Fruit fly (Drosophila melanogaster): ENCODE data around the gene Hipk.

Gene Hipk

DNA sequence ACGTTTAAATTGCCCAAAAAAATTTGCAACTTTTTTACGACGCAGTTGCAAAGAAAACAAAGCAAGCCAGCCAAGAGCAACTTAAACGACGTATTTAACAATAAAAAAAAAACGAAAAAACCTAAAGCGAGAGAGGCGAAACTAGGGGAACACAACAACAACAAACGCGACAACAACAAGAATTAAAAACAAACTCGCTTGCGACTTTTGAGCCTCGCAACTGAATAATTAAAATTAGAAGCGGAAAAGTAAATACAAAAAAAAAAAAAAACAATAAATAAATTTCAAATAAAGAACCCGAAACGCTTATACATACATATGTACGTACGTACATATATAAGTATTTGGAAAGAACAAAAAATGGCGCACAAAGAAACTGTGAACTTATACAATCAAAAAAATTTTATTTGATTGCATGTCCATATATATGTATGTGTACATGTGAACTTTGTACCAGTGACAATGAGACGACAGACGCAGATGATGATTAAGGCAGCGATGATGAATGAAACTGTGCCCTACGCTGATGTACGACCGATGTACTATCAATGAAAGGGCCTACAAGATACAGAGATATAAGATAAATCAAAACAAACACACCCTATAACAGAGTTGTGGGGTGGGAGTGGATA lies 85.9 kb downstream of the Hipk start:
- TF ChIP-seq CG6254 (GFP tag; optimal IDR thresholded peaks at IDR 0.05) (no peak), Pdp1 (GFP tag; optimal IDR thresholded peaks at IDR 0.05) (peak in 1 of 2 experiments; percentile 84), slp2 (GFP tag; optimal IDR thresholded peaks at IDR 0.05) (no peak), HLH54F (GFP tag; optimal IDR thresholded peaks at IDR 0.05) (no peak), HmgZ (tag; optimal IDR thresholded peaks at IDR 0.05) (no peak), CG17802 (tag; optimal IDR thresholded peaks at IDR 0.05) (no peak), CG16815 (GFP tag; optimal IDR thresholded peaks at IDR 0.05) (no peak), CTCF (GFP tag; optimal IDR thresholded peaks at IDR 0.05) (no peak), al (GFP tag; IDR thresholded peaks at IDR 0.05) (no peak), CG10321 (GFP tag; IDR thresholded peaks at IDR 0.05) (no peak), lov (optimal IDR thresholded peaks at IDR 0.05) (no peak), lov (GFP tag; IDR thresholded peaks at IDR 0.05) (no peak), CG31224 (GFP tag; IDR thresholded peaks at IDR 0.05) (no peak), Sox102F (GFP tag; optimal IDR thresholded peaks at IDR 0.05) (no peak), Stat92E (GFP tag; optimal IDR thresholded peaks at IDR 0.05) (peak in 1 of 3 experiments; percentile 29), CG15269 (tag; optimal IDR thresholded peaks at IDR 0.05) (no peak), nom (GFP tag; optimal IDR thresholded peaks at IDR 0.05) (peak; percentile 65), twi (tag; optimal IDR thresholded peaks at IDR 0.05) (no peak), tna (GFP tag; IDR thresholded peaks at IDR 0.05; ENCODE audit: partially characterized antibody) (no peak), CG2712 (tag; optimal IDR thresholded peaks at IDR 0.05) (no peak), zf30C (GFP tag; optimal IDR thresholded peaks at IDR 0.05) (no peak), CG17568 (GFP tag; optimal IDR thresholded peaks at IDR 0.05) (no peak), Ssrp (tag; optimal IDR thresholded peaks at IDR 0.05) (no peak), da (GFP tag; optimal IDR thresholded peaks at IDR 0.05) (no peak), CG14441 (GFP tag; IDR thresholded peaks at IDR 0.05) (no peak), Hr39 (optimal IDR thresholded peaks at IDR 0.05) (no peak), CG6272 (GFP tag; IDR thresholded peaks at IDR 0.05) (no peak), CG7786 (GFP tag; optimal IDR thresholded peaks at IDR 0.05) (peak; percentile 13), CG11504 (tag; optimal IDR thresholded peaks at IDR 0.05) (no peak), sens-2 (GFP tag; IDR thresholded peaks at IDR 0.05) (0 out of 2 replicates have a peak, but pooled peaks have one; percentile 21), CG12769 (tag; optimal IDR thresholded peaks at IDR 0.05) (no peak), eve (GFP tag; optimal IDR thresholded peaks at IDR 0.05) (peak in 1 of 2 experiments; percentile 53), Fer2 (tag; optimal IDR thresholded peaks at IDR 0.05) (no peak), Ravus (GFP tag; IDR thresholded peaks at IDR 0.05) (no peak), oc (tag; optimal IDR thresholded peaks at IDR 0.05) (no peak)

DNA sequence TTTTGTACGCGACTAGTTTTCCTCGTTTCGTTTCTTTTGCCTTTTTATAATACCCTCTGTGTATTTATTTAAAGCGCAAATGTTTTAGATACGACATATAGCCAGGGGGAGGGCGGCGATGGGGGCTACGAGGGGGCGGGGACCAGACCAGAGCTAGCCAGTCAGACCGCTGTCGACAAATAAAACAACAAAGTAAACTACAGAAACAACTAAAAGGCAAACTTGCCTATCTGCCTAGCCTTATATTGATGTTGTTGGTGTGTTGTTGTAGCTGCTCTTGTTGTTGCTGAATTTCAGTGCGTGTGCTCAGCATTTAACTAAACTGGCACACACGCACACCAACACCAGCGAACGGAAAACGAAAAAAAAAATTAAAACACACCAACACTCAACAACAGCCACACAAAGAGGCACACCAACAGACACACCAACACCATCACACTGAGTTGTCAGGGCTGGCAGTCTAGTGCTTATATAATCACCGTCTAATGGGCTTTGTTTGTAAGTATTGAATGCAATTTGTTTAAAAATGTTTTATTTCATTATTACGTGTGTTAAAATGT lies 86.6 kb downstream of the Hipk start:
- TF ChIP-seq nom (GFP tag; optimal IDR thresholded peaks at IDR 0.05) (no peak), seq (GFP tag; IDR thresholded peaks at IDR 0.05) (peak; percentile 40; the same call in 1 of the 2 replicates), CG13894 (tag; optimal IDR thresholded peaks at IDR 0.05) (peak; percentile 74), Myb (GFP tag; optimal IDR thresholded peaks at IDR 0.05) (no peak), crol (GFP tag; IDR thresholded peaks at IDR 0.05) (peak; percentile 84), ATbp (GFP tag; optimal IDR thresholded peaks at IDR 0.05) (peak; percentile 39), so (GFP tag; IDR thresholded peaks at IDR 0.05) (0 out of 3 replicates have a peak, but pooled peaks have one; percentile 5), CG32772 (GFP tag; IDR thresholded peaks at IDR 0.05) (peak; percentile 60; the same call in 1 of the 2 replicates), CG8924 (tag; optimal IDR thresholded peaks at IDR 0.05) (peak; percentile 26), insv (GFP tag; optimal IDR thresholded peaks at IDR 0.05) (peak in 1 of 2 experiments; percentile 40), otp (GFP tag; IDR thresholded peaks at IDR 0.05) (0 out of 3 replicates have a peak, but pooled peaks have one; percentile 36), Dek (tag; optimal IDR thresholded peaks at IDR 0.05) (peak; percentile 1), fd64A (GFP tag; optimal IDR thresholded peaks at IDR 0.05) (peak; percentile 28), CG1233 (GFP tag; optimal IDR thresholded peaks at IDR 0.05) (peak; percentile 26), CG15269 (tag; optimal IDR thresholded peaks at IDR 0.05) (peak; percentile 42), CG9797 (GFP tag; optimal IDR thresholded peaks at IDR 0.05) (no peak), h (optimal IDR thresholded peaks at IDR 0.05) (no peak), gem (tag; optimal IDR thresholded peaks at IDR 0.05) (peak; percentile 32)

Data from whole organism, embryonic.